Worm (Caenorhabditis elegans): ENCODE measurements around the gene cfap-36.

DNA sequence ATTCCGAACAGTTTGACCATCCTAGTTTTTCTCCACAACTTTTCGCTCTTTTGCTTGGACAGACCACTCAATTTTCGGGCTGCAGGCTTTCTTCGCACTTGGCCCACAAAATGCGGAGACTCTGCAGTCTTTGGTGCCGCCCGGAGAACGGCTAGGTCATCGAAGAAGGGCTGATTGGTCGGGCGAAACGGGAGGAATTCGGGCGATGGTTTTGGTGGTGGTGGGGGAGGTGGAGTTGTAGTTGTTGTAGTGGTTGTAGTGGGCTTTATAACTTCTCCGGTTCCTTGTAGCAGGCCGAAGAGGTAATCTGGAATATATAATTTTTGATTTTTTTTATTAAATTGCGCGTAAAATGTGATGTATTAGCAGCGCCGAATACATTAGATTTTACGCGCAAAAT lies 34.3 kb downstream of the cfap-36 start:
- TF ChIP-seq ztf-29 (GFP tag; IDR thresholded peaks at IDR 0.05) (no peak), med-1 (GFP tag; optimal IDR thresholded peaks at IDR 0.05; ENCODE audit: insufficient read depth) (no peak), tab-1 (GFP tag; IDR thresholded peaks at IDR 0.05) (no peak), T22C8.4 (GFP tag; IDR thresholded peaks at IDR 0.05) (no peak), klf-2 (GFP tag; conservative IDR thresholded peaks at IDR 0.05) (no peak), cog-1 (tag; optimal IDR thresholded peaks at IDR 0.05) (no peak), ref-1 (GFP tag; conservative IDR thresholded peaks at IDR 0.05) (no peak), flt-1 (GFP tag; IDR thresholded peaks at IDR 0.05) (no peak), ztf-23 (GFP tag; IDR thresholded peaks at IDR 0.05) (no peak)
